Worm (Caenorhabditis elegans) whole organism, early embryonic: ENCODE measurements around the gene H19J13.2.

Experiments used
- B0310.2 ChIP-seq: sonication (generic microtip); optimal IDR thresholded peaks from 2 replicates; lab custom pipeline; 2016; ENCODE audit warnings: mild to moderate bottlenecking, missing genetic modification characterization, missing compliant biosample characterization
- F13C5.2 ChIP-seq: sonication (generic microtip); optimal IDR thresholded peaks from 2 replicates; lab custom pipeline; 2017; ENCODE audit warnings: mild to moderate bottlenecking, missing genetic modification characterization, inconsistent platforms, missing compliant biosample characterization
- aly-1 ChIP-seq: sonication (generic microtip); optimal IDR thresholded peaks from 2 replicates; lab custom pipeline; 2016; ENCODE audit warnings: missing genetic modification characterization, missing compliant biosample characterization
- ama-1 ChIP-seq: fragments of 150-350 bp; optimal IDR thresholded peaks from 2 replicates; lab custom pipeline; 2014
- ceh-13 ChIP-seq: fragments of 200-800 bp; sonication (Bioruptor generic); optimal IDR thresholded peaks from 2 replicates; lab custom pipeline; 2018; ENCODE audit warnings: mild to moderate bottlenecking, missing genetic modification characterization, missing compliant biosample characterization
- ceh-36 ChIP-seq: sonication (generic microtip); optimal IDR thresholded peaks from 2 replicates; lab custom pipeline; 2016; ENCODE audit warnings: missing genetic modification characterization, inconsistent platforms, missing compliant biosample characterization
- ets-7 ChIP-seq: sonication (generic microtip); optimal IDR thresholded peaks from 2 replicates; lab custom pipeline; 2016; ENCODE audit warnings: missing genotype, missing genetic modification characterization, missing compliant biosample characterization
- flt-1 ChIP-seq: fragments of 200-800 bp; sonication (Bioruptor generic); IDR thresholded peaks from 2 replicates; pipeline ENCODE4 v1.3.6; 2022; ENCODE audit warnings: missing genetic modification characterization, missing compliant biosample characterization
- hmbx-1 ChIP-seq: sonication (generic microtip); optimal IDR thresholded peaks from 2 replicates; lab custom pipeline; 2016; ENCODE audit warnings: mild to moderate bottlenecking, missing genetic modification characterization, missing compliant biosample characterization
- hmg-4 ChIP-seq: fragments of 200-800 bp; sonication (Bioruptor generic); optimal IDR thresholded peaks from 2 replicates; lab custom pipeline; 2018; ENCODE audit warnings: mild to moderate bottlenecking, missing genetic modification characterization, missing compliant biosample characterization
- hnd-1 ChIP-seq: sonication (generic microtip); optimal IDR thresholded peaks from 2 replicates; lab custom pipeline; 2016; ENCODE audit warnings: missing genetic modification characterization, missing compliant biosample characterization
- pes-1 ChIP-seq: fragments of 200-800 bp; sonication (Bioruptor generic); IDR thresholded peaks from 2 replicates; pipeline ENCODE4 v1.3.6; 2022; ENCODE audit warnings: missing genetic modification reagents, missing genetic modification characterization, missing compliant biosample characterization
- scrt-1 ChIP-seq: fragments of 200-800 bp; sonication (Bioruptor generic); IDR thresholded peaks from 2 replicates; pipeline ENCODE4 v1.3.6; 2022; ENCODE audit warnings: missing genetic modification characterization, missing compliant biosample characterization
- sea-1 ChIP-seq: fragments of 200-800 bp; sonication (Bioruptor generic); conservative IDR thresholded peaks from 2 replicates; pipeline ENCODE4 v1.3.6; 2022; ENCODE audit warnings: missing genetic modification characterization, missing compliant biosample characterization
- tbx-11 ChIP-seq: fragments of 200-800 bp; sonication (Bioruptor generic); IDR thresholded peaks from 2 replicates; pipeline ENCODE4 v1.3.6; 2022; ENCODE audit warnings: missing genetic modification characterization, missing compliant biosample characterization
- tbx-37 ChIP-seq: fragments of 200-800 bp; sonication (Bioruptor generic); conservative IDR thresholded peaks from 2 replicates; pipeline ENCODE4 v1.3.6; 2022; ENCODE audit warnings: missing genetic modification reagents, missing genetic modification characterization, missing compliant biosample characterization
- tra-4 ChIP-seq: sonication (generic microtip); optimal IDR thresholded peaks from 2 replicates; lab custom pipeline; 2017; ENCODE audit warnings: missing genetic modification characterization, missing compliant biosample characterization

Gene H19J13.2

ce11 chrX:12234424-12234823 lies 39.3 kb downstream of the H19J13.2 start:
- TF ChIP-seq ets-7 (tag; lab: Kevin White, UChicago) (no peak), ceh-13 (GFP tag; lab: Kevin White, UChicago) (no peak), pes-1 (no peak), F13C5.2 (tag; lab: Kevin White, UChicago) (no peak), tra-4 (tag; lab: Kevin White, UChicago) (no peak), sea-1 (GFP tag; lab: Robert Waterston, UW) (no peak), ceh-36 (tag; lab: Kevin White, UChicago) (no peak), flt-1 (GFP tag; lab: Robert Waterston, UW) (no peak), ama-1 (no peak), scrt-1 (GFP tag; lab: Robert Waterston, UW) (no peak), tbx-11 (GFP tag; lab: Robert Waterston, UW) (no peak), hmbx-1 (tag; lab: Kevin White, UChicago) (no peak), tbx-37 (GFP tag; lab: Robert Waterston, UW) (no peak), hnd-1 (no peak), B0310.2 (tag; lab: Kevin White, UChicago) (no peak), hmg-4 (no peak)

- TF ChIP-seq hnd-1 (no peak), hmg-4 (no peak), sea-1 (GFP tag; lab: Robert Waterston, UW) (no peak), ets-7 (tag; lab: Kevin White, UChicago) (no peak)
Observed at ce11 chrX:12230357-12230756, 43.4 kb downstream of the H19J13.2 start.

ce11 chrX:12229651-12230050 lies 44.1 kb downstream of the H19J13.2 start, which contains the start of gene cest-7:
cest-7 (plus strand) TSS chrX:12229951.
- TF ChIP-seq pes-1, result no peak
- no peak for TF ChIP-seq ceh-36 (tag; lab: Kevin White, UChicago)
- TF ChIP-seq tra-4 (tag; lab: Kevin White, UChicago), result no peak
- TF ChIP-seq hmbx-1 (tag; lab: Kevin White, UChicago), result no peak
- TF ChIP-seq hnd-1, result no peak
- no peak for TF ChIP-seq sea-1 (GFP tag; lab: Robert Waterston, UW)
- TF ChIP-seq aly-1 (tag; lab: Kevin White, UChicago), result no peak
- TF ChIP-seq tbx-11 (GFP tag; lab: Robert Waterston, UW), result no peak
- no peak for TF ChIP-seq flt-1 (GFP tag; lab: Robert Waterston, UW)
- TF ChIP-seq B0310.2 (tag; lab: Kevin White, UChicago), result no peak
- no peak for TF ChIP-seq ets-7 (tag; lab: Kevin White, UChicago)
- TF ChIP-seq hmg-4, result no peak
- no peak for TF ChIP-seq ceh-13 (GFP tag; lab: Kevin White, UChicago)
- TF ChIP-seq F13C5.2 (tag; lab: Kevin White, UChicago), result no peak
- no peak for TF ChIP-seq scrt-1 (GFP tag; lab: Robert Waterston, UW)
- no peak for TF ChIP-seq tbx-37 (GFP tag; lab: Robert Waterston, UW)
- TF ChIP-seq ama-1, result no peak

- TF ChIP-seq ama-1, result no peak
- no peak for TF ChIP-seq pes-1
- no peak for TF ChIP-seq B0310.2 (tag; lab: Kevin White, UChicago)
- no peak for TF ChIP-seq ceh-36 (tag; lab: Kevin White, UChicago)
- no peak for TF ChIP-seq tra-4 (tag; lab: Kevin White, UChicago)
- no peak for TF ChIP-seq hmbx-1 (tag; lab: Kevin White, UChicago)
- TF ChIP-seq F13C5.2 (tag; lab: Kevin White, UChicago), result no peak
- no peak for TF ChIP-seq tbx-11 (GFP tag; lab: Robert Waterston, UW)
- TF ChIP-seq hmg-4, result no peak
- no peak for TF ChIP-seq scrt-1 (GFP tag; lab: Robert Waterston, UW)
- no peak for TF ChIP-seq aly-1 (tag; lab: Kevin White, UChicago)
- TF ChIP-seq tbx-37 (GFP tag; lab: Robert Waterston, UW), result no peak
- TF ChIP-seq ceh-13 (GFP tag; lab: Kevin White, UChicago), result no peak
- TF ChIP-seq flt-1 (GFP tag; lab: Robert Waterston, UW), result no peak
- no peak for TF ChIP-seq sea-1 (GFP tag; lab: Robert Waterston, UW)
Observed at ce11 chrX:12227130-12227529, 46.6 kb downstream of the H19J13.2 start.

- no peak for TF ChIP-seq hmbx-1 (tag; lab: Kevin White, UChicago)
- no peak for TF ChIP-seq ceh-36 (tag; lab: Kevin White, UChicago)
Observed at ce11 chrX:12225970-12226369, 47.8 kb downstream of the H19J13.2 start, which contains the start of gene cest-9.1. cest-9.1 (plus strand) TSS chrX:12226182.
